Worm (Caenorhabditis elegans) whole organism, L2 larva: ENCODE data around the gene F40A3.1.
A peak's percentile ranks its signal among the peaks of the same experiment; 100 is the strongest.

ENCODE experiments used
- C34F6.9 ChIP-seq: fragments of 150-350 bp; optimal IDR thresholded peaks from 2 replicates; lab custom pipeline; 2014; ENCODE audit warnings: missing biosample characterization, missing genetic modification characterization
- ama-1 ChIP-seq: fragments of 150-350 bp; optimal IDR thresholded peaks from 2 replicates; lab custom pipeline; 2018; ENCODE audit warnings: inconsistent platforms
- ceh-16 ChIP-seq: fragments of 150-350 bp; optimal IDR thresholded peaks from 2 replicates; lab custom pipeline; 2014; ENCODE audit warnings: missing biosample characterization, missing genetic modification characterization
- egl-27 ChIP-seq: sonication (generic microtip); optimal IDR thresholded peaks from 3 replicates; lab custom pipeline; 2017; ENCODE audit warnings: missing biosample characterization, missing genetic modification reagents, missing genetic modification characterization
- elt-1 ChIP-seq: fragments of 150-350 bp; optimal IDR thresholded peaks from 2 replicates; lab custom pipeline; 2014; ENCODE audit warnings: missing biosample characterization, missing genetic modification characterization
- nhr-21 ChIP-seq: fragments of 150-350 bp; optimal IDR thresholded peaks from 2 replicates; lab custom pipeline; 2014; ENCODE audit warnings: missing biosample characterization, missing genetic modification characterization
- nhr-23 ChIP-seq: fragments of 150-350 bp; optimal IDR thresholded peaks from 2 replicates; lab custom pipeline; 2014; ENCODE audit warnings: missing biosample characterization, missing genetic modification reagents, missing genetic modification characterization
- nhr-237 ChIP-seq: fragments of 150-350 bp; optimal IDR thresholded peaks from 2 replicates; lab custom pipeline; 2014; ENCODE audit warnings: missing biosample characterization, missing genetic modification characterization
- nhr-77 ChIP-seq: fragments of 150-350 bp; optimal IDR thresholded peaks from 2 replicates; lab custom pipeline; 2014; ENCODE audit warnings: missing biosample characterization, missing genetic modification characterization
- skn-1 ChIP-seq: sonication (generic microtip); optimal IDR thresholded peaks from 2 replicates; lab custom pipeline; 2017; ENCODE audit warnings: missing biosample characterization, missing genetic modification characterization
- unc-39 ChIP-seq: fragments of 150-350 bp; optimal IDR thresholded peaks from 2 replicates; lab custom pipeline; 2014; ENCODE audit warnings: missing biosample characterization, missing genetic modification characterization
- zag-1 ChIP-seq: fragments of 150-350 bp; optimal IDR thresholded peaks from 2 replicates; lab custom pipeline; 2014; ENCODE audit warnings: missing biosample characterization, missing genetic modification characterization

DNA sequence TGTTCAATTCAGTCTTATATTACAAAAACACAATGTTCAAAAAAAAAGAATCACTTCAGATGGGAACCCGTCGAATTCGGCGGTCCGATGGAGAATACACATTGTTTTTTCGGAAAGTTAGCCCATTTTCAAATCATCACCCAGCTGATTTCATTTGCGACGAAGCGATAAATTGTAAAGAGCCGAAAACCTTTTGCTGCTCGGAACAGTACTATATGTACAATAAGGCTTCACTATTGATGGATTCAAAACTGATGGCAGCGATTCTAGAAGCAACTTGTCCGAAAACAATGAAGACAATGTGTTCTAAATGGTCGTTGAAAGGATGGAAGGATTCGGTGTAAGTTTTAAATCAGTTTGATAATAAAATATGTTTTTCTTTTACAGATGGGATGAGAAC, 33.4 kb upstream of the F40A3.1 start, which contains the start of gene C37C3.1:
- no peak for TF ChIP-seq unc-39 (tag; lab: Kevin White, UChicago)
- TF ChIP-seq nhr-237 (tag; lab: Kevin White, UChicago): no peak
- TF ChIP-seq egl-27 (tag; lab: Kevin White, UChicago): no peak
- TF ChIP-seq skn-1 (tag; lab: Kevin White, UChicago): no peak
- no peak for TF ChIP-seq elt-1 (tag; lab: Kevin White, UChicago)
- TF ChIP-seq nhr-23 (tag; lab: Kevin White, UChicago): no peak
- no peak for TF ChIP-seq nhr-77 (tag; lab: Kevin White, UChicago)
- peak; percentile 8 for TF ChIP-seq ama-1
- no peak for TF ChIP-seq zag-1 (tag; lab: Kevin White, UChicago)
- no peak for TF ChIP-seq ceh-16 (tag; lab: Kevin White, UChicago)
- TF ChIP-seq C34F6.9 (tag; lab: Kevin White, UChicago): no peak
- TF ChIP-seq nhr-21: peak; percentile 40
